Worm (Caenorhabditis elegans) whole organism, L2 larva: Measurements from ENCODE around the gene nhr-208.
A peak's percentile ranks its signal among the peaks of the same experiment; 100 is the strongest.

Experiments used
- C34F6.9 ChIP-seq: fragments of 150-350 bp; optimal IDR thresholded peaks from 2 replicates; lab custom pipeline; 2014; ENCODE audit warnings: missing biosample characterization, missing genetic modification characterization
- F13H6.1 ChIP-seq: sonication (generic microtip); optimal IDR thresholded peaks from 2 replicates; lab custom pipeline; 2016; ENCODE audit warnings: missing genetic modification characterization, missing compliant biosample characterization
- Y55F3AM.14 ChIP-seq: fragments of 200-800 bp; sonication (Bioruptor generic); optimal IDR thresholded peaks from 2 replicates; lab custom pipeline; 2018; ENCODE audit warnings: mild to moderate bottlenecking, missing genetic modification characterization, missing compliant biosample characterization
- alr-1 ChIP-seq: fragments of 150-350 bp; optimal IDR thresholded peaks from 2 replicates; lab custom pipeline; 2014; ENCODE audit warnings: missing biosample characterization, missing genetic modification characterization
- ama-1 ChIP-seq: fragments of 150-350 bp; optimal IDR thresholded peaks from 2 replicates; lab custom pipeline; 2018; ENCODE audit warnings: inconsistent platforms
- blmp-1 ChIP-seq: sonication (generic microtip); optimal IDR thresholded peaks from 2 replicates; lab custom pipeline; 2017; ENCODE audit warnings: missing genetic modification characterization, mild to moderate bottlenecking, missing compliant biosample characterization, antibody characterized with exemption, moderate library complexity; ENCODE audit not compliant: insufficient read depth
- ceh-16 ChIP-seq: fragments of 150-350 bp; optimal IDR thresholded peaks from 2 replicates; lab custom pipeline; 2014; ENCODE audit warnings: missing biosample characterization, missing genetic modification characterization
- crh-2 ChIP-seq: sonication (generic microtip); optimal IDR thresholded peaks from 2 replicates; lab custom pipeline; 2017; ENCODE audit warnings: missing biosample characterization, missing genetic modification characterization
- dmd-4 ChIP-seq: sonication (generic microtip); optimal IDR thresholded peaks from 2 replicates; lab custom pipeline; 2017; ENCODE audit warnings: missing biosample characterization, missing genetic modification characterization
- egl-27 ChIP-seq: sonication (generic microtip); optimal IDR thresholded peaks from 3 replicates; lab custom pipeline; 2017; ENCODE audit warnings: missing biosample characterization, missing genetic modification reagents, missing genetic modification characterization
- elt-1 ChIP-seq: fragments of 150-350 bp; optimal IDR thresholded peaks from 2 replicates; lab custom pipeline; 2014; ENCODE audit warnings: missing biosample characterization, missing genetic modification characterization
- elt-3 ChIP-seq: sonication (generic microtip); optimal IDR thresholded peaks from 2 replicates; lab custom pipeline; 2017; ENCODE audit warnings: missing biosample characterization, missing genetic modification characterization
- fos-1 ChIP-seq: fragments of 150-350 bp; optimal IDR thresholded peaks from 2 replicates; lab custom pipeline; 2014; ENCODE audit warnings: missing biosample characterization, missing genetic modification characterization
- gmeb-1 ChIP-seq: fragments of 150-350 bp; optimal IDR thresholded peaks from 2 replicates; lab custom pipeline; 2014; ENCODE audit warnings: missing biosample characterization, missing genetic modification characterization
- lin-13 ChIP-seq: fragments of 150-350 bp; optimal IDR thresholded peaks from 2 replicates; lab custom pipeline; 2014; ENCODE audit warnings: missing biosample characterization, missing genetic modification reagents, missing genetic modification characterization
- lsy-2 ChIP-seq, 2 experiments: fragments of 150-350 bp in 1 of 2; sonication (generic microtip) in 1 of 2; optimal IDR thresholded peaks; 2 replicates each; lab custom pipeline; 2014 to 2017; ENCODE audit warnings: missing biosample characterization in 2 of 2, missing genetic modification characterization in 2 of 2
- mab-5 ChIP-seq: fragments of 150-350 bp; optimal IDR thresholded peaks from 2 replicates; lab custom pipeline; 2014; ENCODE audit warnings: missing biosample characterization, missing genetic modification characterization
- mbf-1 ChIP-seq: sonication (generic microtip); optimal IDR thresholded peaks from 2 replicates; lab custom pipeline; 2017; ENCODE audit warnings: missing biosample characterization, missing genetic modification characterization
- mdl-1 ChIP-seq, 2 experiments: fragments of 150-350 bp in 1 of 2; sonication (generic microtip) in 1 of 2; optimal IDR thresholded peaks; 2 replicates each; lab custom pipeline; 2017; ENCODE audit warnings: missing biosample characterization in 2 of 2, missing genetic modification characterization in 2 of 2
- nhr-10 ChIP-seq: sonication (generic microtip); optimal IDR thresholded peaks from 2 replicates; lab custom pipeline; 2017; ENCODE audit warnings: missing biosample characterization, missing genetic modification characterization
- nhr-11 ChIP-seq: fragments of 150-350 bp; optimal IDR thresholded peaks from 2 replicates; lab custom pipeline; 2014; ENCODE audit warnings: missing biosample characterization, missing genetic modification characterization
- nhr-129 ChIP-seq: fragments of 150-350 bp; optimal IDR thresholded peaks from 2 replicates; lab custom pipeline; 2014; ENCODE audit warnings: missing biosample characterization, missing genetic modification characterization
- nhr-23 ChIP-seq: fragments of 150-350 bp; optimal IDR thresholded peaks from 2 replicates; lab custom pipeline; 2014; ENCODE audit warnings: missing biosample characterization, missing genetic modification reagents, missing genetic modification characterization
- nhr-237 ChIP-seq: fragments of 150-350 bp; optimal IDR thresholded peaks from 2 replicates; lab custom pipeline; 2014; ENCODE audit warnings: missing biosample characterization, missing genetic modification characterization
- nhr-6 ChIP-seq: fragments of 150-350 bp; optimal IDR thresholded peaks from 2 replicates; lab custom pipeline; 2014; ENCODE audit warnings: missing biosample characterization, missing genetic modification characterization
- nhr-77 ChIP-seq: fragments of 150-350 bp; optimal IDR thresholded peaks from 2 replicates; lab custom pipeline; 2014; ENCODE audit warnings: missing biosample characterization, missing genetic modification characterization
- peb-1 ChIP-seq: fragments of 150-350 bp; optimal IDR thresholded peaks from 2 replicates; lab custom pipeline; 2014; ENCODE audit warnings: missing biosample characterization, missing genetic modification characterization
- sem-4 ChIP-seq: fragments of 150-350 bp; optimal IDR thresholded peaks from 2 replicates; lab custom pipeline; 2014; ENCODE audit warnings: missing biosample characterization, missing genetic modification reagents, missing genetic modification characterization
- skn-1 ChIP-seq: sonication (generic microtip); optimal IDR thresholded peaks from 2 replicates; lab custom pipeline; 2017; ENCODE audit warnings: missing biosample characterization, missing genetic modification characterization
- sma-9 ChIP-seq, 2 experiments: fragments of 150-350 bp in 1 of 2; sonication (generic microtip) in 1 of 2; optimal IDR thresholded peaks; 2 replicates each; lab custom pipeline; 2014 to 2016; ENCODE audit warnings: missing genetic modification characterization in 2 of 2, mild to moderate bottlenecking in 1 of 2, missing biosample characterization in 1 of 2, missing compliant biosample characterization in 1 of 2, missing genetic modification reagents in 1 of 2, moderate library complexity in 1 of 2
- snpc-4 ChIP-seq: fragments of 150-350 bp; optimal IDR thresholded peaks from 2 replicates; lab custom pipeline; 2014; ENCODE audit warnings: missing biosample characterization, missing genetic modification characterization
- unc-62 ChIP-seq: fragments of 150-350 bp; optimal IDR thresholded peaks from 2 replicates; lab custom pipeline; 2014; ENCODE audit warnings: missing biosample characterization, missing genetic modification reagents, missing genetic modification characterization
- zag-1 ChIP-seq: fragments of 150-350 bp; optimal IDR thresholded peaks from 2 replicates; lab custom pipeline; 2014; ENCODE audit warnings: missing biosample characterization, missing genetic modification characterization
- ztf-1 ChIP-seq: fragments of 200-800 bp; sonication (Bioruptor generic); conservative IDR thresholded peaks from 2 replicates; pipeline ENCODE4 v1.3.6; 2022; ENCODE audit warnings: missing genetic modification characterization, missing compliant biosample characterization
- ztf-11 ChIP-seq: sonication (generic microtip); optimal IDR thresholded peaks from 2 replicates; lab custom pipeline; 2017; ENCODE audit warnings: missing biosample characterization, missing genetic modification characterization
- ztf-4 ChIP-seq: fragments of 150-350 bp; optimal IDR thresholded peaks from 2 replicates; lab custom pipeline; 2014; ENCODE audit warnings: missing biosample characterization, missing genetic modification characterization

Gene nhr-208

DNA sequence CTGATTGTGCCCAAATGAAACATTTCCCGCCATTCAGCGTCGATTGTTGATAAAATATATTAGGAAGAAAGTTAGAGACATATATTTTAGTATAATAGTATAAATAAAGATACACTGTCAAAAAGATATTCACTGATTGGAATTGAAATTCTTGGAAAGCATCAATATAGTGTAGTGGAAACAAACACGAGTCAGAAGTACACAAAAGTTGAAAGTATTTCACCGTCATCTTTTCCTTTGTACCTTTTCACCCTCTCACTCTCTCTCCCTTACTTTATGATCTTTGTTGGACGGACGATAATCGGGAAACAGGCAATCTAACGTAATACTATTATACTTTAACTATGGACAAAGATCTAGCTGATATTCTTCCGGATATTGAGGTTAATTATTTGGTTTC, at the start of gene nhr-208:
TSS of gene nhr-208 (plus strand) at position 288 of the 400 bp plus-strand sequence.
- TF ChIP-seq fos-1 (tag; lab: Kevin White, UChicago): peak; percentile 11
- TF ChIP-seq crh-2 (tag; lab: Kevin White, UChicago): no peak
- no peak for TF ChIP-seq unc-62 (GFP tag; lab: Kevin White, UChicago)
- TF ChIP-seq sma-9 (GFP tag; optimal IDR thresholded peaks at IDR 0.05; lab: Kevin White, UChicago): peak; percentile 11
- TF ChIP-seq sma-9 (tag; optimal IDR thresholded peaks at IDR 0.05; lab: Kevin White, UChicago): no peak
- TF ChIP-seq alr-1 (tag; lab: Kevin White, UChicago): no peak
- no peak for TF ChIP-seq ceh-16

DNA sequence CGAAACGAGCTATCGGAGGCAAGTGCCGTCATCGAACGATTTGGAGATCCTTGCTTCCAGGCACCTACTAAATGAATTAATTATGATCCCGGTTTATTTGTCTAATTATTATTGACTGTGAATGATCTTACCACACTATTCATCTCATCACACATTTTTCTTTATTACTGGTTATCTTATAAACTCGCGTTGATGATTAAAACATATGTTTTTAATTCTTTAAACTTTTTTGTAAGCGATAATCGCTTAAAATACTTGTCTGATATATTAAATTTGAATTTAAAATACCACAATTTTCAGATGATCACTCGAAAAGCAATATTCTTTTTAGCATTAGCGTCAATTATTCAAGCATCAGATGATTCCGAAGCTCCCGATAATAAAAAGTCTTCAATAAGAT, 49.0 kb upstream of the nhr-208 start, which contains the start of gene F10C2.5:
TSS of gene F10C2.5 (plus strand) at position 301 of the 400 bp plus-strand sequence.
- TF ChIP-seq snpc-4 (tag; lab: Kevin White, UChicago) (no peak), blmp-1 (tag; lab: Kevin White, UChicago) (no peak), egl-27 (tag; lab: Kevin White, UChicago) (no peak), nhr-11 (tag; lab: Kevin White, UChicago) (no peak), ztf-1 (no peak), skn-1 (no peak), ceh-16 (no peak), mdl-1 (tag; optimal IDR thresholded peaks at IDR 0.05; lab: Kevin White, UChicago) (no peak), lin-13 (GFP tag; lab: Kevin White, UChicago) (no peak), peb-1 (tag; lab: Kevin White, UChicago) (no peak), mab-5 (tag; lab: Kevin White, UChicago) (no peak), Y55F3AM.14 (GFP tag; lab: Kevin White, UChicago) (no peak), F13H6.1 (tag; lab: Kevin White, UChicago) (no peak), elt-1 (tag; lab: Kevin White, UChicago) (no peak), nhr-129 (tag; lab: Kevin White, UChicago) (no peak), crh-2 (tag; lab: Kevin White, UChicago) (no peak), dmd-4 (no peak), nhr-77 (no peak), ztf-11 (tag; lab: Kevin White, UChicago) (no peak)

DNA sequence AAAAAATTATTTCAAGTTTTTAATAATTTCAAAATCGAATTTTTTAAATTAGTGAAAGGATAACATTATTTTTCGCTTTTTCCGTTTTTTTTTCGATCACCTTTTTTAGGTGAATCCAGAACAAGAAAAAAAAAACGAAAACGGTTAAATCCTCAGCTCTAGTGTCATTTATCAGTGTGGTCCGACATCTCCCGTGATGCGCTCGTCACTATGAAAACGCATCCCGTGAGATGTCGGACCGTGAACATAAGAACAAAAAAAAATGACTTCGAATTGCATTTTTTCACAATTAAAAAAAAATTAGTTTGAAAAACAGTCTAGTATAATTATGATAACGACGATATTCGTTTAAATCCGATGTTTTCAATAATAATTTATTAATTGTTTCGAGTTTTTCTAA, 46.4 kb upstream of the nhr-208 start:
- TF ChIP-seq peb-1 (tag; lab: Kevin White, UChicago) (no peak), ama-1 (lab: Kevin White, UChicago) (no peak), gmeb-1 (no peak), unc-62 (GFP tag; lab: Kevin White, UChicago) (no peak), mbf-1 (tag; lab: Kevin White, UChicago) (no peak), nhr-6 (tag; lab: Kevin White, UChicago) (no peak), snpc-4 (tag; lab: Kevin White, UChicago) (peak; percentile 57), F13H6.1 (tag; lab: Kevin White, UChicago) (no peak)

DNA sequence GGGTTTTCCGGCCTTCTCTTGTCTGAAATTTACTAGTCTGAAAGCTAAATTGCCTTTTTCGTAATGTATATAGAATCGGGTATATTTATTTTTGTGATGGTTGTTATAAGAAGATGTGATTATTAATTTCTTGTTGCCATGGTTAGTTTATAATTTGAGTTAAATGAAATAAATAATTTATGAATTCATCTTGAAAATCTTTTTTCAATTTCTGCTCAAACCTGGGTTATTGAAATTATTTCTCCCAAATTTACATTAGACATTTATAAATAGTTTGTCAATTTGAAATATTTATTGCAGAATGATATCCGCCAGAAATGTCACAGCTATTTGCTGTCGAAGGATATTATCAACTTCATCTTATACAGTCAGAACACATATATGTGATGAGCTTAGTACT, 45.7 kb upstream of the nhr-208 start, which contains the start of gene dars-2:
TSS of gene dars-2 (plus strand) at position 301 of the 400 bp plus-strand sequence.
- no peak for TF ChIP-seq ztf-4 (tag; lab: Kevin White, UChicago)
- TF ChIP-seq C34F6.9 (tag; lab: Kevin White, UChicago): no peak
- no peak for TF ChIP-seq nhr-23
- no peak for TF ChIP-seq nhr-77
- no peak for TF ChIP-seq mdl-1 (tag; optimal IDR thresholded peaks at IDR 0.05; lab: Kevin White, UChicago)
- no peak for TF ChIP-seq skn-1
- no peak for TF ChIP-seq mbf-1 (tag; lab: Kevin White, UChicago)
- TF ChIP-seq lsy-2 (tag; optimal IDR thresholded peaks at IDR 0.05; lab: Kevin White, UChicago): no peak
- TF ChIP-seq ama-1 (lab: Kevin White, UChicago): no peak
- TF ChIP-seq nhr-237 (tag; lab: Kevin White, UChicago): no peak
- TF ChIP-seq crh-2 (tag; lab: Kevin White, UChicago): no peak
- TF ChIP-seq nhr-10 (tag; lab: Kevin White, UChicago): no peak
- no peak for TF ChIP-seq dmd-4
- TF ChIP-seq lin-13 (GFP tag; lab: Kevin White, UChicago): no peak
- TF ChIP-seq zag-1 (tag; lab: Kevin White, UChicago): no peak
- TF ChIP-seq sem-4 (tag; lab: Kevin White, UChicago): no peak
- no peak for TF ChIP-seq elt-3
- TF ChIP-seq egl-27 (tag; lab: Kevin White, UChicago): no peak
- no peak for TF ChIP-seq gmeb-1
